Worm (Caenorhabditis elegans) whole organism, midembryonic: Measurements from ENCODE around the gene Y71H2AM.25.

ENCODE experiments used
- T22C8.4 ChIP-seq: fragments of 200-800 bp; sonication (Bioruptor generic); IDR thresholded peaks from 2 replicates; pipeline ENCODE4 v1.3.6; 2022; ENCODE audit warnings: missing genetic modification characterization, missing compliant biosample characterization
- cog-1 ChIP-seq: sonication (generic microtip); optimal IDR thresholded peaks from 2 replicates; lab custom pipeline; 2016; ENCODE audit warnings: missing genetic modification characterization, missing compliant biosample characterization
- ztf-29 ChIP-seq: fragments of 200-800 bp; sonication (Bioruptor generic); IDR thresholded peaks from 2 replicates; pipeline ENCODE4 v1.3.6; 2022; ENCODE audit warnings: missing genetic modification reagents, missing genetic modification characterization, missing compliant biosample characterization

- no peak for TF ChIP-seq cog-1 (tag; lab: Kevin White, UChicago)
- no peak for TF ChIP-seq T22C8.4 (GFP tag; lab: Robert Waterston, UW)
- no peak for TF ChIP-seq ztf-29 (GFP tag; lab: Robert Waterston, UW)
Measured at ce11 chrIII:2781833-2782232, 20.4 kb upstream of the Y71H2AM.25 start.
